Worm (Caenorhabditis elegans) whole organism, L1 larva: ENCODE measurements around the gene gst-28.

Experiments
- C16A3.4 ChIP-seq: fragments of 150-350 bp; optimal IDR thresholded peaks from 2 replicates; lab custom pipeline; 2014; ENCODE audit warnings: missing biosample characterization, missing genetic modification characterization
- F16B12.6 ChIP-seq: fragments of 150-350 bp; optimal IDR thresholded peaks from 2 replicates; lab custom pipeline; 2014; ENCODE audit warnings: missing biosample characterization, missing genetic modification characterization
- aha-1 ChIP-seq: fragments of 150-350 bp; optimal IDR thresholded peaks from 2 replicates; lab custom pipeline; 2014; ENCODE audit warnings: missing biosample characterization, missing genetic modification characterization
- aly-2 ChIP-seq: fragments of 150-350 bp; optimal IDR thresholded peaks from 2 replicates; lab custom pipeline; 2014; ENCODE audit warnings: missing biosample characterization, missing genetic modification characterization
- ama-1 ChIP-seq: fragments of 150-350 bp; optimal IDR thresholded peaks from 2 replicates; lab custom pipeline; 2014
- blmp-1 ChIP-seq: fragments of 150-350 bp; optimal IDR thresholded peaks from 2 replicates; lab custom pipeline; 2014; ENCODE audit warnings: missing biosample characterization, missing genetic modification characterization
- ceh-63 ChIP-seq: fragments of 200-800 bp; sonication (Bioruptor generic); optimal IDR thresholded peaks from 2 replicates; lab custom pipeline; 2018; ENCODE audit warnings: mild to moderate bottlenecking, missing genetic modification characterization, missing compliant biosample characterization
- ceh-8 ChIP-seq: fragments of 200-800 bp; sonication (Bioruptor generic); optimal IDR thresholded peaks from 2 replicates; lab custom pipeline; 2018; ENCODE audit warnings: mild to moderate bottlenecking, missing genetic modification characterization, moderate library complexity, missing compliant biosample characterization
- ceh-82 ChIP-seq, 3 experiments: fragments of 150-350 bp in 1 of 3; sonication (generic microtip) in 2 of 3; optimal IDR thresholded peaks; 2 replicates each; lab custom pipeline; 2014 to 2017; ENCODE audit warnings: missing biosample characterization in 3 of 3, missing genetic modification characterization in 3 of 3
- ceh-88 ChIP-seq: fragments of 200-800 bp; sonication (Bioruptor generic); IDR thresholded peaks from 2 replicates; pipeline ENCODE4 v1.3.6; 2022; ENCODE audit warnings: missing genetic modification characterization, missing compliant biosample characterization
- ces-1 ChIP-seq: fragments of 150-350 bp; optimal IDR thresholded peaks from 2 replicates; lab custom pipeline; 2014; ENCODE audit warnings: missing biosample characterization, missing genetic modification reagents, missing genetic modification characterization
- dpl-1 ChIP-seq, 3 experiments: fragments of 150-350 bp in 2 of 3; sonication (generic microtip) in 1 of 3; optimal IDR thresholded peaks; 2 replicates each; lab custom pipeline; 2014 to 2017; ENCODE audit warnings: missing biosample characterization in 3 of 3, missing genetic modification characterization in 3 of 3, missing genetic modification reagents in 3 of 3
- egl-13 ChIP-seq: sonication (generic microtip); optimal IDR thresholded peaks from 2 replicates; lab custom pipeline; 2016; ENCODE audit warnings: missing genotype, missing genetic modification reagents, missing genetic modification characterization, missing compliant biosample characterization
- elt-2 ChIP-seq: sonication (generic microtip); optimal IDR thresholded peaks from 2 replicates; lab custom pipeline; 2016; ENCODE audit warnings: missing genetic modification characterization, mild to moderate bottlenecking, inconsistent platforms, missing compliant biosample characterization, missing genetic modification reagents
- elt-3 ChIP-seq, 6 experiments: fragments of 150-350 bp in 1 of 6; sonication (generic microtip); optimal IDR thresholded peaks; 2 replicates each; lab custom pipeline; 2017 to 2018; ENCODE audit warnings: missing biosample characterization in 6 of 6, missing genetic modification characterization in 6 of 6, inconsistent platforms in 1 of 6
- ets-5 ChIP-seq: fragments of 200-800 bp; sonication (Bioruptor generic); IDR thresholded peaks from 2 replicates; pipeline ENCODE4 v1.3.6; 2022; ENCODE audit warnings: missing genetic modification characterization, missing compliant biosample characterization
- fkh-10 ChIP-seq: sonication (generic microtip); optimal IDR thresholded peaks from 2 replicates; lab custom pipeline; 2017; ENCODE audit warnings: missing biosample characterization, missing genetic modification reagents, missing genetic modification characterization
- fos-1 ChIP-seq: fragments of 150-350 bp; optimal IDR thresholded peaks from 2 replicates; lab custom pipeline; 2014; ENCODE audit warnings: missing biosample characterization, missing genetic modification characterization
- grh-1 ChIP-seq: fragments of 200-800 bp; sonication (Bioruptor generic); IDR thresholded peaks from 2 replicates; pipeline ENCODE4 v1.3.6; 2022; ENCODE audit warnings: missing genetic modification reagents, missing genetic modification characterization, missing compliant biosample characterization
- hlh-4 ChIP-seq: sonication (generic microtip); optimal IDR thresholded peaks from 2 replicates; lab custom pipeline; 2016; ENCODE audit warnings: mild to moderate bottlenecking, missing genetic modification characterization, missing compliant biosample characterization
- hpl-2 ChIP-seq: fragments of 150-350 bp; optimal IDR thresholded peaks from 2 replicates; lab custom pipeline; 2014; ENCODE audit warnings: missing biosample characterization, missing genetic modification reagents, missing genetic modification characterization
- jun-1 ChIP-seq: fragments of 150-350 bp; optimal IDR thresholded peaks from 2 replicates; lab custom pipeline; 2014; ENCODE audit warnings: missing biosample characterization, missing genetic modification reagents, missing genetic modification characterization
- lin-14 ChIP-seq: fragments of 200-800 bp; sonication (Bioruptor generic); optimal IDR thresholded peaks from 2 replicates; lab custom pipeline; 2018; ENCODE audit warnings: mild to moderate bottlenecking, missing genetic modification characterization, moderate library complexity, missing compliant biosample characterization
- lin-35 ChIP-seq, 2 experiments: fragments of 150-350 bp; optimal IDR thresholded peaks; 2 replicates each; lab custom pipeline; 2014; ENCODE audit warnings: missing biosample characterization in 2 of 2, missing genetic modification characterization in 2 of 2, missing genetic modification reagents in 2 of 2
- lir-3 ChIP-seq: sonication (generic microtip); optimal IDR thresholded peaks from 2 replicates; lab custom pipeline; 2016; ENCODE audit warnings: mild to moderate bottlenecking, missing genetic modification characterization, moderate library complexity, missing compliant biosample characterization; ENCODE audit not compliant: poor library complexity
- nhr-11 ChIP-seq: fragments of 150-350 bp; optimal IDR thresholded peaks from 2 replicates; lab custom pipeline; 2014; ENCODE audit warnings: missing biosample characterization, missing genetic modification characterization
- nhr-237 ChIP-seq: fragments of 150-350 bp; optimal IDR thresholded peaks from 2 replicates; lab custom pipeline; 2014; ENCODE audit warnings: missing biosample characterization, missing genetic modification characterization
- nhr-28 ChIP-seq: fragments of 150-350 bp; optimal IDR thresholded peaks from 2 replicates; lab custom pipeline; 2014; ENCODE audit warnings: missing biosample characterization, missing genetic modification characterization
- nhr-47 ChIP-seq: sonication (generic microtip); optimal IDR thresholded peaks from 2 replicates; lab custom pipeline; 2016; ENCODE audit warnings: mild to moderate bottlenecking, missing genetic modification characterization, moderate library complexity, missing compliant biosample characterization
- nhr-71 ChIP-seq: sonication (generic microtip); optimal IDR thresholded peaks from 2 replicates; lab custom pipeline; 2016; ENCODE audit warnings: mild to moderate bottlenecking, missing genetic modification characterization, moderate library complexity, missing compliant biosample characterization
- nhr-77 ChIP-seq: fragments of 150-350 bp; optimal IDR thresholded peaks from 2 replicates; lab custom pipeline; 2014; ENCODE audit warnings: missing biosample characterization, missing genetic modification characterization
- pag-3 ChIP-seq: sonication (generic microtip); optimal IDR thresholded peaks from 2 replicates; lab custom pipeline; 2017; ENCODE audit warnings: missing genetic modification characterization, mild to moderate bottlenecking, missing compliant biosample characterization, antibody characterized with exemption, borderline replicate concordance; ENCODE audit not compliant: insufficient read depth
- pax-3 ChIP-seq: fragments of 200-800 bp; sonication (Bioruptor generic); optimal IDR thresholded peaks from 2 replicates; lab custom pipeline; 2018; ENCODE audit warnings: mild to moderate bottlenecking, missing genetic modification characterization, moderate library complexity, missing compliant biosample characterization
- skn-1 ChIP-seq: fragments of 150-350 bp; optimal IDR thresholded peaks from 2 replicates; lab custom pipeline; 2014; ENCODE audit warnings: missing biosample characterization, missing genetic modification characterization
- snpc-4 ChIP-seq: fragments of 150-350 bp; optimal IDR thresholded peaks from 2 replicates; lab custom pipeline; 2014; ENCODE audit warnings: missing biosample characterization, missing genetic modification characterization
- snu-23 ChIP-seq: sonication (generic microtip); optimal IDR thresholded peaks from 2 replicates; lab custom pipeline; 2016; ENCODE audit warnings: missing genetic modification characterization, missing compliant biosample characterization
- sox-4 ChIP-seq: sonication (generic microtip); optimal IDR thresholded peaks from 2 replicates; lab custom pipeline; 2016; ENCODE audit warnings: missing genetic modification characterization, missing compliant biosample characterization
- sup-37 ChIP-seq: fragments of 200-800 bp; sonication (Bioruptor generic); optimal IDR thresholded peaks from 2 replicates; lab custom pipeline; 2018; ENCODE audit warnings: mild to moderate bottlenecking, missing genetic modification characterization, missing compliant biosample characterization
- swsn-7 ChIP-seq: sonication (generic microtip); optimal IDR thresholded peaks from 2 replicates; lab custom pipeline; 2016; ENCODE audit warnings: missing genetic modification characterization, missing compliant biosample characterization
- unc-130 ChIP-seq: fragments of 150-350 bp; optimal IDR thresholded peaks from 2 replicates; lab custom pipeline; 2017; ENCODE audit warnings: missing biosample characterization, missing genetic modification characterization, inconsistent platforms
- unc-98 ChIP-seq: fragments of 200-800 bp; sonication (Bioruptor generic); IDR thresholded peaks from 2 replicates; pipeline ENCODE4 v1.3.6; 2022; ENCODE audit warnings: missing genetic modification characterization, missing compliant biosample characterization
- vab-15 ChIP-seq: sonication (generic microtip); optimal IDR thresholded peaks from 2 replicates; lab custom pipeline; 2017; ENCODE audit warnings: missing genotype, mild to moderate bottlenecking, missing genetic modification characterization, missing compliant biosample characterization
- xbp-1 ChIP-seq: sonication (generic microtip); optimal IDR thresholded peaks from 2 replicates; lab custom pipeline; 2016; ENCODE audit warnings: missing genetic modification characterization, missing compliant biosample characterization
- zag-1 ChIP-seq: fragments of 150-350 bp; optimal IDR thresholded peaks from 2 replicates; lab custom pipeline; 2014; ENCODE audit warnings: missing biosample characterization, missing genetic modification characterization
- ztf-11 ChIP-seq, 2 experiments: sonication (generic microtip); optimal IDR thresholded peaks; 2 replicates each; lab custom pipeline; 2016 to 2017; ENCODE audit warnings: missing genetic modification characterization in 2 of 2, missing biosample characterization in 1 of 2, missing compliant biosample characterization in 1 of 2
- ztf-4 ChIP-seq: fragments of 150-350 bp; optimal IDR thresholded peaks from 2 replicates; lab custom pipeline; 2014; ENCODE audit warnings: missing biosample characterization, missing genetic modification characterization

The gst-28 gene

DNA sequence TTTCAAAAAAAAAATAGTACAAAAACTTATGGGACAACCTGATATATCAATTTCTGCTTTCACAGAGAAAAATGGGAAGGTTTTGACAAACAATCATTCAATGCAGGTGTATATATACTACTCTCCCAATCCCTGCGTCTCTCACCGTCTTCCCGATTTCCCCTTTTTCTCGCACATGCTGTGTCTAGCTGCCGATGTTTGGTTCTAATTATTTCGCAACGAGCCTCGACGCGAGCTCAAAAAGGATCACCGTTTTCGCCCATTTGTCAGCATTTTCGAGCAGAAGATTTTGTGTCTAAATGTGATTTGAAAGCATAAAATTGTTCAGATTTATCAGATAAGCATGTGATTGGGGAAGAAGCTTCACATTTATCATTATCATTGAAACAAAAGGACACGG, 5.8 kb upstream of the gst-28 start (continued):
- TF ChIP-seq hpl-2 (no peak), ceh-82 (tag; optimal IDR thresholded peaks at IDR 0.05; lab: Kevin White, UChicago) (peak; percentile 3 to 38 (median 17)), elt-3 (tag; optimal IDR thresholded peaks at IDR 0.05; lab: Kevin White, UChicago) (no peak), nhr-47 (tag; lab: Kevin White, UChicago) (peak; percentile 30), elt-2 (tag; lab: Kevin White, UChicago) (no peak), ama-1 (lab: Kevin White, UChicago) (no peak), nhr-237 (tag; lab: Kevin White, UChicago) (peak; percentile 23), vab-15 (tag; lab: Kevin White, UChicago) (no peak), egl-13 (tag; lab: Kevin White, UChicago) (no peak), lir-3 (tag; lab: Kevin White, UChicago) (no peak), C16A3.4 (tag; lab: Kevin White, UChicago) (no peak), skn-1 (tag; lab: Kevin White, UChicago) (peak; percentile 98), nhr-71 (tag; lab: Kevin White, UChicago) (peak; percentile 65), fkh-10 (GFP tag; lab: Kevin White, UChicago) (no peak), lin-35 (GFP tag; optimal IDR thresholded peaks at IDR 0.05; lab: Kevin White, UChicago) (peak; percentile 1 to 41), swsn-7 (tag; lab: Kevin White, UChicago) (peak; percentile 38), sup-37 (no peak), lin-14 (GFP tag; lab: Kevin White, UChicago) (peak; percentile 57), dpl-1 (GFP tag; optimal IDR thresholded peaks at IDR 0.05; lab: Kevin White, UChicago) (peak in 2 of 3 experiments; percentile 17 to 27), unc-98 (GFP tag; lab: Robert Waterston, UW) (no peak), grh-1 (GFP tag; lab: Robert Waterston, UW) (no peak), xbp-1 (tag; lab: Kevin White, UChicago) (no peak), ztf-4 (tag; lab: Kevin White, UChicago) (no peak), ztf-11 (tag; optimal IDR thresholded peaks at IDR 0.05; lab: Kevin White, UChicago) (no peak), zag-1 (tag; lab: Kevin White, UChicago) (no peak), unc-130 (no peak), ets-5 (GFP tag; lab: Robert Waterston, UW) (no peak), pag-3 (no peak), snpc-4 (tag; lab: Kevin White, UChicago) (peak; percentile 11), ceh-88 (no peak), nhr-11 (tag; lab: Kevin White, UChicago) (no peak), fos-1 (no peak), blmp-1 (tag; lab: Kevin White, UChicago) (peak; percentile 27), jun-1 (tag; lab: Kevin White, UChicago) (peak; percentile 23), aha-1 (no peak), sox-4 (tag; lab: Kevin White, UChicago) (no peak), nhr-28 (tag; lab: Kevin White, UChicago) (no peak), ceh-8 (GFP tag; lab: Kevin White, UChicago) (peak; percentile 62), ceh-63 (GFP tag; lab: Kevin White, UChicago) (no peak), hlh-4 (tag; lab: Kevin White, UChicago) (no peak), ces-1 (GFP tag; lab: Kevin White, UChicago) (no peak), aly-2 (tag; lab: Kevin White, UChicago) (no peak), snu-23 (peak; percentile 40), F16B12.6 (tag; lab: Kevin White, UChicago) (no peak), nhr-77 (tag; lab: Kevin White, UChicago) (peak; percentile 27), pax-3 (tag; lab: Kevin White, UChicago) (no peak)
- TF ChIP-seq, all 84 proteins: peak for 22
